Worm (Caenorhabditis elegans) whole organism, L1 larva: ENCODE data around the gene Y41C4A.18.

Experiments used
- C16A3.4 ChIP-seq: fragments of 150-350 bp; optimal IDR thresholded peaks from 2 replicates; lab custom pipeline; 2014; ENCODE audit warnings: missing biosample characterization, missing genetic modification characterization
- C34B4.2 ChIP-seq: sonication (generic microtip); optimal IDR thresholded peaks from 2 replicates; lab custom pipeline; 2017; ENCODE audit warnings: mild to moderate bottlenecking, missing genetic modification characterization, missing compliant biosample characterization
- F16B12.6 ChIP-seq: fragments of 150-350 bp; optimal IDR thresholded peaks from 2 replicates; lab custom pipeline; 2014; ENCODE audit warnings: missing biosample characterization, missing genetic modification characterization
- alr-1 ChIP-seq: fragments of 200-800 bp; sonication (Bioruptor generic); optimal IDR thresholded peaks from 2 replicates; lab custom pipeline; 2018; ENCODE audit warnings: borderline replicate concordance, mild to moderate bottlenecking, missing genetic modification characterization, missing compliant biosample characterization
- blmp-1 ChIP-seq: fragments of 150-350 bp; optimal IDR thresholded peaks from 2 replicates; lab custom pipeline; 2014; ENCODE audit warnings: missing biosample characterization, missing genetic modification characterization
- ceh-8 ChIP-seq: fragments of 200-800 bp; sonication (Bioruptor generic); optimal IDR thresholded peaks from 2 replicates; lab custom pipeline; 2018; ENCODE audit warnings: mild to moderate bottlenecking, missing genetic modification characterization, moderate library complexity, missing compliant biosample characterization
- ceh-82 ChIP-seq, 3 experiments: fragments of 150-350 bp in 1 of 3; sonication (generic microtip) in 2 of 3; optimal IDR thresholded peaks; 2 replicates each; lab custom pipeline; 2014 to 2017; ENCODE audit warnings: missing biosample characterization in 3 of 3, missing genetic modification characterization in 3 of 3
- ceh-88 ChIP-seq: fragments of 200-800 bp; sonication (Bioruptor generic); IDR thresholded peaks from 2 replicates; pipeline ENCODE4 v1.3.6; 2022; ENCODE audit warnings: missing genetic modification characterization, missing compliant biosample characterization
- dpl-1 ChIP-seq, 3 experiments: fragments of 150-350 bp in 2 of 3; sonication (generic microtip) in 1 of 3; optimal IDR thresholded peaks; 2 replicates each; lab custom pipeline; 2014 to 2017; ENCODE audit warnings: missing biosample characterization in 3 of 3, missing genetic modification characterization in 3 of 3, missing genetic modification reagents in 3 of 3
- dsc-1 ChIP-seq: sonication (generic microtip); optimal IDR thresholded peaks from 2 replicates; lab custom pipeline; 2016; ENCODE audit warnings: mild to moderate bottlenecking, missing genetic modification characterization, missing compliant biosample characterization
- efl-1 ChIP-seq, 4 experiments: fragments of 150-350 bp; optimal IDR thresholded peaks in 3 of 4; peaks in 1 of 4; 1 replicate in 1 of 4; 2 replicates in 3 of 4; lab custom pipeline; 2014; ENCODE audit warnings: missing biosample characterization in 2 of 4, missing genetic modification characterization in 2 of 4, missing genetic modification reagents in 2 of 4
- egl-13 ChIP-seq: sonication (generic microtip); optimal IDR thresholded peaks from 2 replicates; lab custom pipeline; 2016; ENCODE audit warnings: missing genotype, missing genetic modification reagents, missing genetic modification characterization, missing compliant biosample characterization
- elt-3 ChIP-seq, 6 experiments: fragments of 150-350 bp in 1 of 6; sonication (generic microtip); optimal IDR thresholded peaks; 2 replicates each; lab custom pipeline; 2017 to 2018; ENCODE audit warnings: missing biosample characterization in 6 of 6, missing genetic modification characterization in 6 of 6, inconsistent platforms in 1 of 6
- ets-5 ChIP-seq: fragments of 200-800 bp; sonication (Bioruptor generic); IDR thresholded peaks from 2 replicates; pipeline ENCODE4 v1.3.6; 2022; ENCODE audit warnings: missing genetic modification characterization, missing compliant biosample characterization
- fkh-8 ChIP-seq: sonication (generic microtip); optimal IDR thresholded peaks from 2 replicates; lab custom pipeline; 2016; ENCODE audit warnings: mild to moderate bottlenecking, missing genetic modification characterization, missing compliant biosample characterization
- grh-1 ChIP-seq: fragments of 200-800 bp; sonication (Bioruptor generic); IDR thresholded peaks from 2 replicates; pipeline ENCODE4 v1.3.6; 2022; ENCODE audit warnings: missing genetic modification reagents, missing genetic modification characterization, missing compliant biosample characterization
- hlh-4 ChIP-seq: sonication (generic microtip); optimal IDR thresholded peaks from 2 replicates; lab custom pipeline; 2016; ENCODE audit warnings: mild to moderate bottlenecking, missing genetic modification characterization, missing compliant biosample characterization
- lin-13 ChIP-seq: fragments of 150-350 bp; optimal IDR thresholded peaks from 2 replicates; lab custom pipeline; 2014; ENCODE audit warnings: missing biosample characterization, missing genetic modification reagents, missing genetic modification characterization
- lin-14 ChIP-seq: fragments of 200-800 bp; sonication (Bioruptor generic); optimal IDR thresholded peaks from 2 replicates; lab custom pipeline; 2018; ENCODE audit warnings: mild to moderate bottlenecking, missing genetic modification characterization, moderate library complexity, missing compliant biosample characterization
- lsy-2 ChIP-seq, 2 experiments: fragments of 150-350 bp; optimal IDR thresholded peaks; 2 replicates each; lab custom pipeline; 2014; ENCODE audit warnings: missing biosample characterization in 2 of 2, missing genetic modification characterization in 2 of 2
- nhr-11 ChIP-seq: fragments of 150-350 bp; optimal IDR thresholded peaks from 2 replicates; lab custom pipeline; 2014; ENCODE audit warnings: missing biosample characterization, missing genetic modification characterization
- nhr-12 ChIP-seq: sonication (generic microtip); optimal IDR thresholded peaks from 2 replicates; lab custom pipeline; 2017; ENCODE audit warnings: missing biosample characterization, missing genetic modification characterization
- nhr-19 ChIP-seq: fragments of 200-800 bp; sonication (Bioruptor generic); conservative IDR thresholded peaks from 2 replicates; pipeline ENCODE4 v1.3.6; 2022; ENCODE audit warnings: missing genetic modification characterization, missing compliant biosample characterization
- nhr-28 ChIP-seq: fragments of 150-350 bp; optimal IDR thresholded peaks from 2 replicates; lab custom pipeline; 2014; ENCODE audit warnings: missing biosample characterization, missing genetic modification characterization
- nhr-71 ChIP-seq: sonication (generic microtip); optimal IDR thresholded peaks from 2 replicates; lab custom pipeline; 2016; ENCODE audit warnings: mild to moderate bottlenecking, missing genetic modification characterization, moderate library complexity, missing compliant biosample characterization
- nhr-76 ChIP-seq: sonication (generic microtip); optimal IDR thresholded peaks from 2 replicates; lab custom pipeline; 2017; ENCODE audit warnings: missing biosample characterization, missing genetic modification characterization
- nhr-84 ChIP-seq: sonication (generic microtip); optimal IDR thresholded peaks from 2 replicates; lab custom pipeline; 2017; ENCODE audit warnings: missing biosample characterization, missing genetic modification characterization
- pag-3 ChIP-seq: sonication (generic microtip); optimal IDR thresholded peaks from 2 replicates; lab custom pipeline; 2017; ENCODE audit warnings: missing genetic modification characterization, mild to moderate bottlenecking, missing compliant biosample characterization, antibody characterized with exemption, borderline replicate concordance; ENCODE audit not compliant: insufficient read depth
- snu-23 ChIP-seq: sonication (generic microtip); optimal IDR thresholded peaks from 2 replicates; lab custom pipeline; 2016; ENCODE audit warnings: missing genetic modification characterization, missing compliant biosample characterization
- sox-4 ChIP-seq: sonication (generic microtip); optimal IDR thresholded peaks from 2 replicates; lab custom pipeline; 2016; ENCODE audit warnings: missing genetic modification characterization, missing compliant biosample characterization
- sptf-1 ChIP-seq: fragments of 150-350 bp; optimal IDR thresholded peaks from 2 replicates; lab custom pipeline; 2014; ENCODE audit warnings: missing biosample characterization, missing genetic modification characterization
- unc-30 ChIP-seq: sonication (generic microtip); optimal IDR thresholded peaks from 2 replicates; lab custom pipeline; 2017; ENCODE audit warnings: missing biosample characterization, missing genetic modification characterization
- unc-62 ChIP-seq: fragments of 150-350 bp; optimal IDR thresholded peaks from 2 replicates; lab custom pipeline; 2014; ENCODE audit warnings: missing biosample characterization, missing genetic modification reagents, missing genetic modification characterization
- vab-15 ChIP-seq: sonication (generic microtip); optimal IDR thresholded peaks from 2 replicates; lab custom pipeline; 2017; ENCODE audit warnings: missing genotype, mild to moderate bottlenecking, missing genetic modification characterization, missing compliant biosample characterization
- zag-1 ChIP-seq: fragments of 150-350 bp; optimal IDR thresholded peaks from 2 replicates; lab custom pipeline; 2014; ENCODE audit warnings: missing biosample characterization, missing genetic modification characterization
- ztf-11 ChIP-seq, 2 experiments: sonication (generic microtip); optimal IDR thresholded peaks; 2 replicates each; lab custom pipeline; 2016 to 2017; ENCODE audit warnings: missing genetic modification characterization in 2 of 2, missing biosample characterization in 1 of 2, missing compliant biosample characterization in 1 of 2

The Y41C4A.18 gene

ce11 chrIII:11730312-11730711 lies at the start of gene Y41C4A.18:
Y41C4A.18 (plus strand) TSS chrIII:11730612.
- TF ChIP-seq nhr-71 (tag; lab: Kevin White, UChicago): no peak
- no peak for TF ChIP-seq snu-23 (GFP tag; lab: Kevin White, UChicago)
- TF ChIP-seq nhr-11 (tag; lab: Kevin White, UChicago): no peak
- TF ChIP-seq ztf-11 (tag; optimal IDR thresholded peaks at IDR 0.05; lab: Kevin White, UChicago): no peak
- no peak for TF ChIP-seq sox-4 (tag; lab: Kevin White, UChicago)
- TF ChIP-seq F16B12.6: no peak
- TF ChIP-seq dpl-1 (GFP tag; optimal IDR thresholded peaks at IDR 0.05; lab: Kevin White, UChicago): no peak
- TF ChIP-seq lin-14 (GFP tag; lab: Kevin White, UChicago): no peak
- no peak for TF ChIP-seq alr-1
- TF ChIP-seq egl-13: no peak
- no peak for TF ChIP-seq sptf-1 (tag; lab: Kevin White, UChicago)
- no peak for TF ChIP-seq zag-1 (tag; lab: Kevin White, UChicago)
- TF ChIP-seq ets-5 (GFP tag; lab: Robert Waterston, UW): no peak
- TF ChIP-seq grh-1 (GFP tag; lab: Robert Waterston, UW): no peak
- no peak for TF ChIP-seq ceh-88 (GFP tag; lab: Robert Waterston, UW)
- TF ChIP-seq dsc-1 (tag; lab: Kevin White, UChicago): no peak
- TF ChIP-seq unc-62: no peak
- TF ChIP-seq blmp-1 (tag; lab: Kevin White, UChicago): no peak
- TF ChIP-seq nhr-19: no peak
- TF ChIP-seq, all 84 proteins: peak for 0

DNA sequence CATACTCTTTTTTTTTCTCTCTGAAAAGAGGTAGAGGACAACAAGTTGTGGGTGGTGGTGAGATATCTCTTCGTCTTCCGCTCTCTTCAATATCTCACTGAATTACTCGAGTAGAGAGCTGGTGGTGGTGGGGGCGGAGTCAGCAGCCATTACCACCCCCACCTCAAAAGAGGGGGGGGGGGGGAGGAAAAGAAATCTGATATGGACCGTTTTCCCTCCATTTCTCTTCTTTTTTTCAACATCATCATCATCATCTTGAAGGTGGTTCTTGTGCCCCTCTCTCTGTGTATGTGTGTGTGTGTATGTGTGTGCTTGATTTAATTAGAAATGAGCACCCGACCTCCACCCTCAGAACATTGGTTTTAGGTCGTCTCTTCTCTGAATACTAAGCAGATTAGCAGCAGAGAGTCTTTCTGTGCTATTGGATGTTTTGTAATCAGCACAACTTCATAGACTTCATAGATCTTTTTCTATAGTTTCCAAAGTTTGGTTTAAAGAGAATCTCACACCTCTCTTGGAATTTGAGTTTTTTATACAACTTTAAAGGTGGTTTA lies 48.9 kb upstream of the Y41C4A.18 start:
- TF ChIP-seq hlh-4 (no peak), egl-13 (peak; percentile 16), pag-3 (tag; lab: Kevin White, UChicago) (no peak), fkh-8 (tag; lab: Kevin White, UChicago) (peak; percentile 67), vab-15 (tag; lab: Kevin White, UChicago) (no peak), nhr-12 (tag; lab: Kevin White, UChicago) (no peak), lin-13 (GFP tag; lab: Kevin White, UChicago) (no peak), lin-14 (GFP tag; lab: Kevin White, UChicago) (peak; percentile 84), efl-1 (optimal IDR thresholded peaks at IDR 0.05; lab: Kevin White, UChicago) (no peak), efl-1 (GFP tag; optimal IDR thresholded peaks at IDR 0.05 in 1 of 2; lab: Kevin White, UChicago) (no peak), ceh-82 (tag; optimal IDR thresholded peaks at IDR 0.05; lab: Kevin White, UChicago) (no peak), lsy-2 (tag; optimal IDR thresholded peaks at IDR 0.05; lab: Kevin White, UChicago) (peak in 1 of 2 experiments; percentile 11), nhr-28 (tag; lab: Kevin White, UChicago) (no peak), C34B4.2 (tag; lab: Kevin White, UChicago) (no peak), elt-3 (tag; optimal IDR thresholded peaks at IDR 0.05; lab: Kevin White, UChicago) (no peak), C16A3.4 (tag; lab: Kevin White, UChicago) (no peak), ceh-8 (GFP tag; lab: Kevin White, UChicago) (no peak), unc-30 (tag; lab: Kevin White, UChicago) (no peak)

DNA sequence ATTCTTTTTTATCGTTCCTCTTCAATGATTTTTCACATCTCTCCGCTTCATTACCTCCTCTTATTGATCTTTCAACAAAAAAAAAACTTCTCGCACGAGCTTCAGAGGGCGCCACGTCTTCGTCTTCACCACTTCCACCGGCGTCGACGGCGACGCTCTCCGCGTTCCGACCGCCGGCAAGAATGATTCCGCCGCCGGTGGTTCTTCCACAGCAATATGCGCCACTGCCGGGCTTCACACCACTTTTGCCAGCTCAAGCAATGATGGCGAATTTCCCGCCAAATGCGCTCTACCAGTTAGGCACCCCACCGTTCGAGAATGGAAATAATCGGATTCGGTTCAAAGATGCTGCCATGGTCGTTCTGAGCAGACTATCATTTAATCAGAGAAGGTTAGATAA lies 47.4 kb upstream of the Y41C4A.18 start:
- TF ChIP-seq efl-1 (optimal IDR thresholded peaks at IDR 0.05; lab: Kevin White, UChicago) (no peak), efl-1 (GFP tag; optimal IDR thresholded peaks at IDR 0.05 in 1 of 2; lab: Kevin White, UChicago) (peak in 1 of 2 experiments; percentile 17), sptf-1 (tag; lab: Kevin White, UChicago) (no peak)

DNA sequence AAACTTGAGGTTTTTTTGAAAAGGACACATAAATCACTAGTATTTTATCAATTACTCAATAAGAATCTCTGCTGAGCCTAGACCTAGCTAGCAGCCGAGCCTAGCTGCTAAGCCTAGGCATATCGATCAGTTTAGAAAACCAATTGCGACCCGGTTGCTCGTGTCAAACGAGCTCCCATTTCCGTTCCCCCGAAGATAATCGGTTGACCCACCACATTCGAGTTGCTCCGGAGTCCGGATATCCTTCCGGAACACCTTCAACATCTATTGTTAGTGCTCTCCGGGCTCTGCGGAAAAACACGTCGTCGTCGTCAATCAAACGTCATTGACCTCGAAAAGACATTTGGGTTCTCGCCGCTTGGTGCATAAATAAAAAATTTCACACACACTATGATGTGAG lies 46.6 kb upstream of the Y41C4A.18 start:
- TF ChIP-seq nhr-84 (tag; lab: Kevin White, UChicago) (no peak), fkh-8 (tag; lab: Kevin White, UChicago) (peak; percentile 11), efl-1 (optimal IDR thresholded peaks at IDR 0.05; lab: Kevin White, UChicago) (no peak), efl-1 (GFP tag; optimal IDR thresholded peaks at IDR 0.05 in 1 of 2; lab: Kevin White, UChicago) (no peak), nhr-76 (tag; lab: Kevin White, UChicago) (no peak), dpl-1 (GFP tag; optimal IDR thresholded peaks at IDR 0.05; lab: Kevin White, UChicago) (no peak)
